Fruit fly (Drosophila melanogaster): ENCODE data around the gene CG43057.

CG43057 gene

DNA sequence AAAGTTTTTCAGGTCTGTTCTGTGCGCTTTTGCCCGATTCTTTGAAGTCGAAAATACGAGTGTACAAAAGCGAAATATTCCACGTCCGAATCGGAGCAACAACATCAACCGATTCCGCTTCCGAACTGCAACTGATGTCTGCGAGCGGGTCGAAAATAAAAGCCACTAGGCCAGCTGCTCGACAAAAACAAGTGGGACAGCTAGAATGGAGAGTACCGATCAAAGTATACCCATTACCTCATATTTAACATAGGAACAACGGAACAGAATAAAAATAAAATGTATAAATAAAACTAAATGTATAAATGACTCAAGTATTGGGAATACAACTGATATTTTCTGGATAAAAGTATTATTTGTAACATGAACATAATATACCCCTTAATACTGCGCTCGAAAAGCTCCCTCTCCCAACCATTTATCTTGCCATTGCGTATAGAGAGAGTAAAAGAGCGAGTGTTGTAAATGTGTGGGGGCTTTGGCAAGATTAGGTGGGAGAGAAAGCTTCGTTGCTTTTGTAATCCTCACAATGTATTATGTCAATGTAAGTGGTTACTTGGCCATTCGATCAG is 38.7 kb downstream of the CG43057 start, which contains the start of gene SLC5A11 (continued):
- TF ChIP-seq CG12659 (GFP tag; optimal IDR thresholded peaks at IDR 0.05) (peak; percentile 96), dmrt99B (tag; optimal IDR thresholded peaks at IDR 0.05) (peak; percentile 100), Tbp (GFP tag; optimal IDR thresholded peaks at IDR 0.05) (no peak), ci (GFP tag; IDR thresholded peaks at IDR 0.05) (peak; percentile 95), Antp (GFP tag; optimal IDR thresholded peaks at IDR 0.05) (peak; percentile 64), gfzf (GFP tag; optimal IDR thresholded peaks at IDR 0.05) (peak; percentile 31), CG4820 (GFP tag; optimal IDR thresholded peaks at IDR 0.05) (peak; percentile 99), CG13287 (GFP tag; IDR thresholded peaks at IDR 0.05; ENCODE audit: partially characterized antibody) (no peak; the same call in 1 of the 2 replicates), sim (GFP tag; IDR thresholded peaks at IDR 0.05) (peak; percentile 94), Nf-YC (tag; optimal IDR thresholded peaks at IDR 0.05) (peak; percentile 91), CG2202 (tag; optimal IDR thresholded peaks at IDR 0.05) (peak; percentile 77), Neu2 (GFP tag; optimal IDR thresholded peaks at IDR 0.05; ENCODE audit: borderline replicate concordance) (peak; percentile 80), ttk (GFP tag; IDR thresholded peaks at IDR 0.05) (peak; percentile 97), CG3163 (GFP tag; optimal IDR thresholded peaks at IDR 0.05) (peak; percentile 46), CG7963 (GFP tag; IDR thresholded peaks at IDR 0.05; ENCODE audit: partially characterized antibody) (no peak), CG17568 (GFP tag; optimal IDR thresholded peaks at IDR 0.05) (peak; percentile 90), Dfd (GFP tag; optimal IDR thresholded peaks at IDR 0.05) (no peak), disco-r (GFP tag; optimal IDR thresholded peaks at IDR 0.05) (peak; percentile 15), chm (GFP tag; IDR thresholded peaks at IDR 0.05) (peak; percentile 98), so (GFP tag; IDR thresholded peaks at IDR 0.05) (peak; percentile 99), Deaf1 (tag; optimal IDR thresholded peaks at IDR 0.05) (peak; percentile 95), fru (optimal IDR thresholded peaks at IDR 0.05) (no peak), Eip74EF (GFP tag; optimal IDR thresholded peaks at IDR 0.05) (peak in 1 of 2 experiments; percentile 100), sisA (GFP tag; IDR thresholded peaks at IDR 0.05) (peak; percentile 99), CG4404 (GFP tag; IDR thresholded peaks at IDR 0.05) (peak; percentile 85), fd102C (GFP tag; optimal IDR thresholded peaks at IDR 0.05) (no peak), ATbp (GFP tag; optimal IDR thresholded peaks at IDR 0.05) (peak; percentile 95), MESR4 (GFP tag; optimal IDR thresholded peaks at IDR 0.05) (peak; percentile 28), unc-4 (GFP tag; IDR thresholded peaks at IDR 0.05; ENCODE audit: partially characterized antibody) (no peak), CHES-1-like (GFP tag; optimal IDR thresholded peaks at IDR 0.05) (peak; percentile 54), dysf (GFP tag; IDR thresholded peaks at IDR 0.05) (peak; percentile 99), CG34224 (GFP tag; IDR thresholded peaks at IDR 0.05; ENCODE audit: partially characterized antibody) (no peak), HLHmδ (GFP tag; optimal IDR thresholded peaks at IDR 0.05) (no peak), Lhr (GFP tag; optimal IDR thresholded peaks at IDR 0.05) (peak; percentile 67), CG10267 (tag; optimal IDR thresholded peaks at IDR 0.05) (peak; percentile 97), tio (GFP tag; optimal IDR thresholded peaks at IDR 0.05) (peak; percentile 90), CG31441 (GFP tag; IDR thresholded peaks at IDR 0.05) (peak; percentile 94; the same call in 1 of the 2 replicates), CG7987 (GFP tag; optimal IDR thresholded peaks at IDR 0.05) (peak; percentile 89), Sin3A (optimal IDR thresholded peaks at IDR 0.05) (no peak), Bdp1 (GFP tag; optimal IDR thresholded peaks at IDR 0.05) (peak; percentile 40), CG17912 (GFP tag; optimal IDR thresholded peaks at IDR 0.05) (peak; percentile 59), ken (GFP tag; IDR thresholded peaks at IDR 0.05) (peak; percentile 93), CG17385 (GFP tag; optimal IDR thresholded peaks at IDR 0.05) (peak; percentile 93), CG16813 (GFP tag; IDR thresholded peaks at IDR 0.05; ENCODE audit: partially characterized antibody) (no peak), CG12219 (GFP tag; optimal IDR thresholded peaks at IDR 0.05) (peak; percentile 93), da (GFP tag; optimal IDR thresholded peaks at IDR 0.05) (peak; percentile 23), CG14965 (GFP tag; optimal IDR thresholded peaks at IDR 0.05; ENCODE audit: borderline replicate concordance) (peak; percentile 78), tup (GFP tag; optimal IDR thresholded peaks at IDR 0.05) (peak; percentile 97), CG1603 (tag; optimal IDR thresholded peaks at IDR 0.05) (peak; percentile 83), H2.0 (GFP tag; IDR thresholded peaks at IDR 0.05) (peak; percentile 100)

Measured in whole organism, embryonic.